Worm (Caenorhabditis elegans): Measurements from ENCODE around the gene allo-1.

The allo-1 gene

ce11 chrIV:10734527-10735436 is 37.9 kb upstream of the allo-1 start, which contains the start of the genes orc-5 and cyb-1:
Gene orc-5, minus strand, starts transcription at chrIV:10734588.
Gene cyb-1, plus strand, starts transcription at chrIV:10735216.
- TF ChIP-seq daf-16 (GFP tag; optimal IDR thresholded peaks at IDR 0.05) (no peak), daf-16 (tag; optimal IDR thresholded peaks at IDR 0.05) (peak; percentile 44), Y75B8A.6 (GFP tag; IDR thresholded peaks at IDR 0.05) (no peak), R02D3.7 (tag; optimal IDR thresholded peaks at IDR 0.05) (no peak), attf-4 (tag; optimal IDR thresholded peaks at IDR 0.05) (no peak), nhr-6 (tag; optimal IDR thresholded peaks at IDR 0.05) (peak; percentile 67), mxl-3 (GFP tag; optimal IDR thresholded peaks at IDR 0.05) (no peak), aha-1 (tag) (peak; percentile 94), mdl-1 (tag; optimal IDR thresholded peaks at IDR 0.05) (peak in 1 of 2 experiments; percentile 8), lsy-2 (tag; optimal IDR thresholded peaks at IDR 0.05) (peak in 1 of 2 experiments; percentile 85), zag-1 (tag; optimal IDR thresholded peaks at IDR 0.05) (no peak), lin-38 (GFP tag; IDR thresholded peaks at IDR 0.05) (no peak), hmg-1.1 (GFP tag; IDR thresholded peaks at IDR 0.05) (peak; percentile 51), F37D6.2 (tag; optimal IDR thresholded peaks at IDR 0.05) (no peak), D1046.2 (GFP tag; IDR thresholded peaks at IDR 0.05) (no peak), zip-2 (tag; optimal IDR thresholded peaks at IDR 0.05) (no peak), Y48G9A.11 (GFP tag; IDR thresholded peaks at IDR 0.05) (peak; percentile 91), daf-8 (GFP tag; IDR thresholded peaks at IDR 0.05) (no peak), hlh-11 (tag; optimal IDR thresholded peaks at IDR 0.05) (peak; percentile 9), ztf-11 (tag; optimal IDR thresholded peaks at IDR 0.05) (no peak), Y5F2A.4 (GFP tag; optimal IDR thresholded peaks at IDR 0.05) (no peak), madf-9 (GFP tag; conservative IDR thresholded peaks at IDR 0.05) (no peak), T20F7.1 (GFP tag; optimal IDR thresholded peaks at IDR 0.05) (peak; percentile 99), lin-15B (tag; optimal IDR thresholded peaks at IDR 0.05) (peak; percentile 39), lin-39 (tag; optimal IDR thresholded peaks at IDR 0.05) (no peak), lin-13 (GFP tag; optimal IDR thresholded peaks at IDR 0.05) (peak; percentile 21), dpl-1 (GFP tag; optimal IDR thresholded peaks at IDR 0.05) (peak; percentile 96), dmd-9 (GFP tag; IDR thresholded peaks at IDR 0.05) (no peak), tag-97 (GFP tag; IDR thresholded peaks at IDR 0.05) (no peak), spr-3 (GFP tag; optimal IDR thresholded peaks at IDR 0.05) (no peak), unc-62 (GFP tag; optimal IDR thresholded peaks at IDR 0.05 in 1 of 2) (peak in 1 of 2 experiments; percentile 92), unc-62 (tag; optimal IDR thresholded peaks at IDR 0.05) (no peak), F49E8.2 (tag; optimal IDR thresholded peaks at IDR 0.05; ENCODE audit: borderline replicate concordance) (no peak), pqm-1 (tag; optimal IDR thresholded peaks at IDR 0.05) (no peak), unc-130 (GFP tag; optimal IDR thresholded peaks at IDR 0.05) (peak; percentile 0), nhr-25 (tag; optimal IDR thresholded peaks at IDR 0.05; ENCODE audit: borderline replicate concordance, insufficient read depth) (no peak), dmd-6 (GFP tag; IDR thresholded peaks at IDR 0.05) (peak; percentile 22; the same call in 1 of the 2 replicates), mes-2 (tag; optimal IDR thresholded peaks at IDR 0.05; ENCODE audit: poor library complexity, severe bottlenecking) (peak; percentile 87), hlh-30 (tag; optimal IDR thresholded peaks at IDR 0.05; ENCODE audit: insufficient read depth) (peak; percentile 72)

- TF ChIP-seq unc-62 (GFP tag; optimal IDR thresholded peaks at IDR 0.05 in 1 of 2) (peak in 1 of 2 experiments; percentile 79), unc-62 (tag; optimal IDR thresholded peaks at IDR 0.05) (no peak), madf-9 (GFP tag; conservative IDR thresholded peaks at IDR 0.05) (no peak)
Measured at ce11 chrIV:10727734-10728133, 30.9 kb upstream of the allo-1 start, which contains the start of gene ZC168.2. Gene ZC168.2, plus strand, starts transcription at chrIV:10728034.
